Worm (Caenorhabditis elegans) whole organism, young adult: ENCODE measurements around the gene gln-1.

Experiments used
- K12H6.12 ChIP-seq: fragments of 200-800 bp; sonication (Bioruptor generic); optimal IDR thresholded peaks from 2 replicates; lab custom pipeline; 2018; ENCODE audit warnings: mild to moderate bottlenecking, missing genetic modification characterization, missing compliant biosample characterization
- gei-17 ChIP-seq: fragments of 200-800 bp; sonication (Bioruptor generic); optimal IDR thresholded peaks from 2 replicates; lab custom pipeline; 2018; ENCODE audit warnings: mild to moderate bottlenecking, missing genetic modification characterization, missing compliant biosample characterization
- hrde-1 ChIP-seq: sonication (generic microtip); optimal IDR thresholded peaks from 2 replicates; lab custom pipeline; 2016; ENCODE audit warnings: missing genetic modification characterization, mild to moderate bottlenecking, missing compliant biosample characterization, moderate library complexity, missing genotype, missing genetic modification reagents, borderline replicate concordance
- lin-54 ChIP-seq: fragments of 200-800 bp; sonication (Bioruptor generic); optimal IDR thresholded peaks from 2 replicates; lab custom pipeline; 2018; ENCODE audit warnings: mild to moderate bottlenecking, missing genetic modification characterization, missing compliant biosample characterization
- pha-4 ChIP-seq: fragments of 150-350 bp; sonication (generic microtip); optimal IDR thresholded peaks from 2 replicates; lab custom pipeline; 2014; ENCODE audit warnings: missing biosample characterization, missing genetic modification reagents, missing genetic modification characterization
- snpc-3.4 ChIP-seq: sonication (generic microtip); optimal IDR thresholded peaks from 2 replicates; lab custom pipeline; 2017; ENCODE audit warnings: missing genetic modification characterization, mild to moderate bottlenecking, missing compliant biosample characterization, antibody characterized with exemption, moderate library complexity, missing genotype, missing genetic modification reagents

- no peak for TF ChIP-seq snpc-3.4
- no peak for TF ChIP-seq lin-54 (GFP tag; lab: Kevin White, UChicago)
- no peak for TF ChIP-seq K12H6.12 (tag; lab: Kevin White, UChicago)
- no peak for TF ChIP-seq pha-4
- TF ChIP-seq gei-17: no peak
- TF ChIP-seq hrde-1: no peak
These were observed 35.6 kb upstream of the gln-1 start, which contains the start of gene lelo-3 for ce11 chrX:6022469-6022868.
